Fruit fly (Drosophila melanogaster) whole organism, embryonic: ENCODE measurements around the gene Mgat4b.

Source experiments
- Atf-2 ChIP-seq: fragments of 200-800 bp; sonication (Bioruptor generic); optimal IDR thresholded peaks from 2 replicates; lab custom pipeline; 2016; ENCODE audit warnings: missing biosample characterization, missing genetic modification characterization
- B-H2 ChIP-seq: fragments of 200-800 bp; sonication (Bioruptor generic); optimal IDR thresholded peaks from 2 replicates; lab custom pipeline; 2018; ENCODE audit warnings: missing biosample characterization, mild to moderate bottlenecking, missing genetic modification characterization
- C15 ChIP-seq: fragments of 200-800 bp; sonication (Bioruptor generic); IDR thresholded peaks from 3 replicates; pipeline ENCODE4 v1.3.6; 2022; ENCODE audit warnings: missing biosample characterization, missing genetic modification characterization
- CG10209 ChIP-seq: fragments of 200-800 bp; sonication (Bioruptor generic); optimal IDR thresholded peaks from 3 replicates; lab custom pipeline; 2017; ENCODE audit warnings: missing biosample characterization, mild to moderate bottlenecking, missing genetic modification characterization, missing genetic modification reagents
- CG10321 ChIP-seq: fragments of 200-800 bp; sonication (Bioruptor generic); IDR thresholded peaks from 2 replicates; pipeline ENCODE4 v1.3.6; 2022; ENCODE audit warnings: missing biosample characterization, missing genetic modification characterization
- CG10366 ChIP-seq: fragments of 200-800 bp; sonication (Bioruptor generic); IDR thresholded peaks from 2 replicates; pipeline ENCODE4 v1.3.6; 2022; ENCODE audit warnings: missing biosample characterization, missing genetic modification characterization
- CG10959 ChIP-seq: fragments of 200-800 bp; sonication (Bioruptor generic); IDR thresholded peaks from 2 replicates; pipeline ENCODE4 v1.3.6; 2022; ENCODE audit warnings: missing biosample characterization, missing genetic modification characterization
- CG12155 ChIP-seq: fragments of 200-800 bp; sonication (Bioruptor generic); optimal IDR thresholded peaks from 3 replicates; lab custom pipeline; 2016; ENCODE audit warnings: missing biosample characterization, missing genetic modification characterization
- CG15269 ChIP-seq: fragments of 200-800 bp; sonication (Bioruptor generic); optimal IDR thresholded peaks from 2 replicates; lab custom pipeline; 2018; ENCODE audit warnings: missing biosample characterization, mild to moderate bottlenecking, missing genetic modification characterization, moderate library complexity
- CG17612 ChIP-seq: fragments of 200-800 bp; sonication (Bioruptor generic); IDR thresholded peaks from 2 replicates; pipeline ENCODE4 v1.3.6; 2022; ENCODE audit warnings: missing biosample characterization, missing genetic modification characterization
- CG31365 ChIP-seq: fragments of 200-800 bp; sonication (Bioruptor generic); optimal IDR thresholded peaks from 2 replicates; lab custom pipeline; 2018; ENCODE audit warnings: missing biosample characterization, mild to moderate bottlenecking, missing genetic modification characterization
- CG31388 ChIP-seq: fragments of 200-800 bp; sonication (Bioruptor generic); optimal IDR thresholded peaks from 2 replicates; lab custom pipeline; 2016; ENCODE audit warnings: missing biosample characterization, missing genetic modification characterization
- CG3281 ChIP-seq: fragments of 200-800 bp; sonication (Bioruptor generic); optimal IDR thresholded peaks from 3 replicates; lab custom pipeline; 2017; ENCODE audit warnings: missing biosample characterization, mild to moderate bottlenecking, missing genetic modification characterization
- CG34224 ChIP-seq: fragments of 200-800 bp; sonication (Bioruptor generic); IDR thresholded peaks from 3 replicates; pipeline ENCODE4 v1.3.6; 2022; ENCODE audit warnings: missing biosample characterization, missing genetic modification characterization; ENCODE audit not compliant: partially characterized antibody
- CG4730 ChIP-seq: fragments of 200-800 bp; sonication (Bioruptor generic); IDR thresholded peaks from 2 replicates; pipeline ENCODE4 v1.3.6; 2022; ENCODE audit warnings: missing biosample characterization, missing genetic modification characterization
- CG6854 ChIP-seq: fragments of 200-800 bp; sonication (Bioruptor generic); optimal IDR thresholded peaks from 3 replicates; lab custom pipeline; 2017; ENCODE audit warnings: missing biosample characterization, mild to moderate bottlenecking, missing genetic modification characterization
- CG8765 ChIP-seq: fragments of 200-800 bp; sonication (Bioruptor generic); IDR thresholded peaks from 2 replicates; pipeline ENCODE4 v1.3.6; 2022; ENCODE audit warnings: missing biosample characterization, missing genetic modification characterization
- CG9437 ChIP-seq: fragments of 200-800 bp; sonication (Bioruptor generic); optimal IDR thresholded peaks from 2 replicates; lab custom pipeline; 2018; ENCODE audit warnings: missing biosample characterization, mild to moderate bottlenecking, missing genetic modification characterization
- D19A ChIP-seq: fragments of 200-800 bp; optimal IDR thresholded peaks from 3 replicates; lab custom pipeline; 2019; ENCODE audit warnings: missing biosample characterization, mild to moderate bottlenecking, missing genetic modification characterization, moderate library complexity
- D19B ChIP-seq: fragments of 200-800 bp; sonication (Bioruptor generic); optimal IDR thresholded peaks from 2 replicates; lab custom pipeline; 2017; ENCODE audit warnings: missing biosample characterization, mild to moderate bottlenecking, missing genetic modification characterization
- ERR ChIP-seq: fragments of 200-800 bp; sonication (Bioruptor generic); optimal IDR thresholded peaks from 2 replicates; lab custom pipeline; 2016; ENCODE audit warnings: missing biosample characterization, missing genetic modification characterization
- HLH3B ChIP-seq: fragments of 200-800 bp; sonication (Bioruptor generic); IDR thresholded peaks from 2 replicates; pipeline ENCODE4 v1.3.6; 2022; ENCODE audit warnings: missing biosample characterization, missing genetic modification characterization
- Hr3 ChIP-seq: fragments of 200-800 bp; sonication (Bioruptor generic); optimal IDR thresholded peaks from 3 replicates; lab custom pipeline; 2016; ENCODE audit warnings: missing biosample characterization, missing genetic modification characterization
- Lhr ChIP-seq: fragments of 200-800 bp; sonication (Bioruptor generic); optimal IDR thresholded peaks from 3 replicates; lab custom pipeline; 2017; ENCODE audit warnings: mild to moderate bottlenecking, missing biosample characterization, missing genetic modification reagents, missing genetic modification characterization
- NC2α ChIP-seq: fragments of 200-800 bp; sonication (Bioruptor generic); optimal IDR thresholded peaks from 2 replicates; lab custom pipeline; 2016; ENCODE audit warnings: missing biosample characterization, missing genetic modification characterization
- Oaz ChIP-seq: fragments of 200-800 bp; sonication (Bioruptor generic); IDR thresholded peaks from 2 replicates; pipeline ENCODE4 v1.3.6; 2022; ENCODE audit warnings: missing biosample characterization, missing genetic modification characterization
- Optix ChIP-seq: fragments of 200-800 bp; sonication (Bioruptor generic); IDR thresholded peaks from 3 replicates; pipeline ENCODE4 v1.3.6; 2022; ENCODE audit warnings: missing biosample characterization, missing genetic modification characterization
- Pdp1 ChIP-seq, 2 experiments: fragments of 200-800 bp; sonication (Bioruptor generic); optimal IDR thresholded peaks; 3 replicates each; lab custom pipeline; 2016; ENCODE audit warnings: missing biosample characterization in 2 of 2, missing genetic modification characterization in 2 of 2, mild to moderate bottlenecking in 1 of 2, moderate library complexity in 1 of 2
- Scr ChIP-seq: fragments of 200-800 bp; sonication (Bioruptor generic); IDR thresholded peaks from 2 replicates; pipeline ENCODE4 v1.3.6; 2022; ENCODE audit warnings: missing biosample characterization, missing genetic modification characterization; ENCODE audit not compliant: partially characterized antibody
- Side ChIP-seq: fragments of 200-800 bp; sonication (Bioruptor generic); optimal IDR thresholded peaks from 2 replicates; lab custom pipeline; 2016; ENCODE audit warnings: missing biosample characterization, missing genetic modification characterization
- Sox102F ChIP-seq: fragments of 200-800 bp; sonication (Bioruptor generic); optimal IDR thresholded peaks from 2 replicates; lab custom pipeline; 2018; ENCODE audit warnings: missing biosample characterization, mild to moderate bottlenecking, missing genetic modification characterization, moderate library complexity
- Sry-β ChIP-seq: fragments of 200-800 bp; sonication (Bioruptor generic); optimal IDR thresholded peaks from 2 replicates; lab custom pipeline; 2018; ENCODE audit warnings: missing biosample characterization, mild to moderate bottlenecking, missing genetic modification characterization, moderate library complexity
- Tbp ChIP-seq: fragments of >200 bp; optimal IDR thresholded peaks from 2 replicates; lab custom pipeline; 2018; ENCODE audit warnings: missing biosample characterization, missing genetic modification characterization
- Vsx1 ChIP-seq: fragments of 200-800 bp; sonication (Bioruptor generic); optimal IDR thresholded peaks from 2 replicates; lab custom pipeline; 2017; ENCODE audit warnings: missing biosample characterization, mild to moderate bottlenecking, missing genetic modification characterization, missing genetic modification reagents
- Xbp1 ChIP-seq: fragments of 200-800 bp; sonication (Bioruptor generic); optimal IDR thresholded peaks from 3 replicates; lab custom pipeline; 2016; ENCODE audit warnings: missing biosample characterization, mild to moderate bottlenecking, missing genetic modification characterization
- ato ChIP-seq: fragments of 200-800 bp; sonication (Bioruptor generic); IDR thresholded peaks from 2 replicates; pipeline ENCODE4 v1.3.6; 2022; ENCODE audit warnings: missing biosample characterization, missing genetic modification characterization; ENCODE audit not compliant: partially characterized antibody
- bsh ChIP-seq, 2 experiments: fragments of 200-800 bp; sonication (Bioruptor generic); optimal IDR thresholded peaks; 2 replicates each; lab custom pipeline; 2017 to 2018; ENCODE audit warnings: mild to moderate bottlenecking in 2 of 2, missing biosample characterization in 2 of 2, missing genetic modification characterization in 2 of 2, moderate library complexity in 1 of 2
- dysf ChIP-seq: fragments of 200-800 bp; sonication (Bioruptor generic); IDR thresholded peaks from 3 replicates; pipeline ENCODE4 v1.3.6; 2022; ENCODE audit warnings: missing biosample characterization, missing genetic modification characterization
- ewg ChIP-seq: fragments of 200-800 bp; sonication (Bioruptor generic); optimal IDR thresholded peaks from 3 replicates; lab custom pipeline; 2017; ENCODE audit warnings: mild to moderate bottlenecking, missing biosample characterization, missing genetic modification reagents, missing genetic modification characterization
- grau ChIP-seq: fragments of 200-800 bp; optimal IDR thresholded peaks from 3 replicates; lab custom pipeline; 2019; ENCODE audit warnings: missing biosample characterization, mild to moderate bottlenecking, missing genetic modification characterization, moderate library complexity
- her ChIP-seq: fragments of 200-800 bp; sonication (Bioruptor generic); optimal IDR thresholded peaks from 2 replicates; lab custom pipeline; 2016; ENCODE audit warnings: missing biosample characterization, missing genetic modification characterization
- ind ChIP-seq: fragments of 200-800 bp; sonication (Bioruptor generic); optimal IDR thresholded peaks from 3 replicates; lab custom pipeline; 2016; ENCODE audit warnings: missing biosample characterization, missing genetic modification characterization
- jing ChIP-seq: fragments of 200-800 bp; sonication (Bioruptor generic); optimal IDR thresholded peaks from 2 replicates; lab custom pipeline; 2018; ENCODE audit warnings: missing biosample characterization, mild to moderate bottlenecking, missing genetic modification characterization
- klu ChIP-seq: fragments of 200-800 bp; sonication (Bioruptor generic); IDR thresholded peaks from 2 replicates; pipeline ENCODE4 v1.3.6; 2022; ENCODE audit warnings: missing biosample characterization, missing genetic modification characterization
- lov ChIP-seq, 2 experiments: fragments of 200-800 bp in 1 of 2; fragments of >200 bp in 1 of 2; sonication (Bioruptor generic) in 1 of 2; IDR thresholded peaks in 1 of 2; optimal IDR thresholded peaks in 1 of 2; 2 replicates in 1 of 2; 3 replicates in 1 of 2; pipeline versions ENCODE4 v1.3.6 to Lab custom; 2017 to 2022; ENCODE audit warnings: missing biosample characterization in 1 of 2, missing genetic modification characterization in 1 of 2
- oc ChIP-seq: fragments of 200-800 bp; sonication (Bioruptor generic); optimal IDR thresholded peaks from 2 replicates; lab custom pipeline; 2018; ENCODE audit warnings: missing biosample characterization, mild to moderate bottlenecking, missing genetic modification characterization, moderate library complexity
- seq ChIP-seq: fragments of 200-800 bp; sonication (Bioruptor generic); IDR thresholded peaks from 2 replicates; pipeline ENCODE4 v1.3.6; 2022; ENCODE audit warnings: missing biosample characterization, missing genetic modification characterization
- shn ChIP-seq: fragments of 200-800 bp; sonication (Bioruptor generic); optimal IDR thresholded peaks from 3 replicates; lab custom pipeline; 2016; ENCODE audit warnings: missing biosample characterization, missing genetic modification characterization
- tx ChIP-seq: fragments of 200-800 bp; sonication (Bioruptor generic); optimal IDR thresholded peaks from 2 replicates; lab custom pipeline; 2016; ENCODE audit warnings: missing biosample characterization, missing genetic modification characterization
- z ChIP-seq: fragments of 200-800 bp; sonication (Bioruptor generic); IDR thresholded peaks from 3 replicates; pipeline ENCODE4 v1.3.6; 2022; ENCODE audit warnings: missing biosample characterization, missing genetic modification characterization

Mgat4b gene

DNA sequence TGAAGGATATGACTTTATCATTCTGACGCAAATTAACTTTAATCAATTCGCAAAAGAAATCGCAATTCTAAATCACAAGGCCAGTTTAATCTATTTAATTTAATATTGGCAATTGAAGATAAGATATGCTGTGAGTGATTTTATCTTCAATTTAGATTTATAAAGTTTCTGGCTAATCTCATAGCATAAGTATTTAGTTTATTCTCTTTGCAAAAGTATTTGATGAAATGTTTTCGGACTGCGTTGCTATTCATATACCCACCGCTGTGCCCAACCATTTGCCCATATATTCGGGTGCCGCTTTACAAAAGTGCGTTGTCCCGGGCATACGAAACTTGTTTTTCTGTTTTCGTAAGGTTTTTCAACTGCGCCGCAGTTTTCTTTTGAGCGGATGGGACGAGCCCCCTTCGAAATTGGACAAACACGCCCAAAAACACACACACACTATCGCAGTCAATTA lies 15.9 kb upstream of the Mgat4b start (continued):
- peak; percentile 84 for TF ChIP-seq CG10366 (GFP tag; lab: Robert Waterston, UW)
- TF ChIP-seq seq = peak; percentile 95
- peak; percentile 92 for TF ChIP-seq Side (GFP tag; lab: Kevin White, UChicago)
- peak; percentile 82 for TF ChIP-seq ERR (GFP tag; lab: Kevin White, UChicago)
- peak; percentile 96 for TF ChIP-seq Xbp1
- TF ChIP-seq CG12155 (GFP tag; lab: Kevin White, UChicago) = peak; percentile 93
- TF ChIP-seq Optix (GFP tag; lab: Robert Waterston, UW) = peak; percentile 77
- peak; percentile 95 for TF ChIP-seq Hr3
- TF ChIP-seq CG4730 (GFP tag; lab: Robert Waterston, UW) = peak; percentile 80
- TF ChIP-seq CG10959 = peak; percentile 87
- no peak for TF ChIP-seq CG34224 (GFP tag; lab: Robert Waterston, UW)
- peak; percentile 97 for TF ChIP-seq Sox102F (GFP tag; lab: Kevin White, UChicago)
- peak; percentile 88 for TF ChIP-seq HLH3B (GFP tag; lab: Robert Waterston, UW)
- TF ChIP-seq Tbp (GFP tag; lab: Kevin White, UChicago) = no peak
- TF ChIP-seq CG15269 (tag; lab: Kevin White, UChicago) = peak; percentile 98
- TF ChIP-seq Oaz = peak; percentile 85
- TF ChIP-seq CG10321 (GFP tag; lab: Robert Waterston, UW) = peak; percentile 66
- peak; percentile 80 for TF ChIP-seq her (GFP tag; lab: Kevin White, UChicago)
- peak; percentile 88 for TF ChIP-seq CG31365
- peak; percentile 95 for TF ChIP-seq ind (GFP tag; lab: Kevin White, UChicago)
- peak; percentile 87 for TF ChIP-seq C15 (GFP tag; lab: Robert Waterston, UW)
- TF ChIP-seq NC2α (GFP tag; lab: Kevin White, UChicago) = peak; percentile 91
- peak; percentile 93 for TF ChIP-seq Atf-2
- no peak for TF ChIP-seq z (GFP tag; lab: Robert Waterston, UW)
- TF ChIP-seq jing = peak; percentile 92
- peak; percentile 95 for TF ChIP-seq D19A (tag; lab: Kevin White, UChicago)
- peak; percentile 97 for TF ChIP-seq CG10209 (GFP tag; lab: Kevin White, UChicago)
- peak; percentile 71 for TF ChIP-seq CG8765
- TF ChIP-seq lov (optimal IDR thresholded peaks at IDR 0.05; lab: Kevin White, UChicago) = no peak
- peak; percentile 79; the same call in 2 of the 3 replicates for TF ChIP-seq lov (GFP tag; IDR thresholded peaks at IDR 0.05; lab: Robert Waterston, UW)
- peak; percentile 89 for TF ChIP-seq ewg (GFP tag; lab: Kevin White, UChicago)
- peak; percentile 97 for TF ChIP-seq CG6854 (GFP tag; lab: Kevin White, UChicago)
- peak; percentile 93 for TF ChIP-seq shn (GFP tag; lab: Kevin White, UChicago)
- no peak for TF ChIP-seq ato (GFP tag; lab: Robert Waterston, UW)
- peak; percentile 96 for TF ChIP-seq CG9437 (GFP tag; lab: Kevin White, UChicago)
- TF ChIP-seq tx = peak; percentile 92
- TF ChIP-seq grau (tag; lab: Kevin White, UChicago) = peak; percentile 97
- peak; percentile 93 for TF ChIP-seq Lhr
- TF ChIP-seq Sry-β (GFP tag; lab: Kevin White, UChicago) = peak; percentile 64
- peak; percentile 89 for TF ChIP-seq klu
- peak; percentile 96 for TF ChIP-seq dysf
- peak; percentile 92 for TF ChIP-seq D19B (GFP tag; lab: Kevin White, UChicago)
- no peak for TF ChIP-seq Scr (GFP tag; lab: Robert Waterston, UW)
- TF ChIP-seq CG3281 (GFP tag; lab: Kevin White, UChicago) = peak; percentile 98
- peak; percentile 73 for TF ChIP-seq CG17612
- peak; percentile 92 for TF ChIP-seq CG31388 (GFP tag; lab: Kevin White, UChicago)
- peak; percentile 59 to 96 for TF ChIP-seq bsh (GFP tag; optimal IDR thresholded peaks at IDR 0.05; lab: Kevin White, UChicago)
- TF ChIP-seq Vsx1 (GFP tag; lab: Kevin White, UChicago) = peak; percentile 93
- TF ChIP-seq B-H2 (GFP tag; lab: Kevin White, UChicago) = peak; percentile 89
- peak; percentile 91 for TF ChIP-seq oc (tag; lab: Kevin White, UChicago)
- TF ChIP-seq Pdp1 (GFP tag; optimal IDR thresholded peaks at IDR 0.05; lab: Kevin White, UChicago) = peak; percentile 92 to 94
